Fruit fly (Drosophila melanogaster) whole organism, prepupa: ENCODE results near the gene uncNacbeta.

Experiments used
- Blimp-1 ChIP-seq: fragments of 200-800 bp; sonication (Bioruptor generic); optimal IDR thresholded peaks from 3 replicates; lab custom pipeline; 2017; ENCODE audit warnings: missing biosample characterization, missing genetic modification characterization, mild to moderate bottlenecking, moderate library complexity, missing genetic modification reagents
- CG10631 ChIP-seq: fragments of 200-800 bp; sonication (Bioruptor generic); optimal IDR thresholded peaks from 2 replicates; lab custom pipeline; 2016; ENCODE audit warnings: missing biosample characterization, missing genetic modification characterization
- CG11902 ChIP-seq: fragments of 200-800 bp; sonication (Bioruptor generic); optimal IDR thresholded peaks from 3 replicates; lab custom pipeline; 2016; ENCODE audit warnings: missing biosample characterization, missing genetic modification characterization
- CG3032 ChIP-seq: fragments of 200-800 bp; optimal IDR thresholded peaks from 2 replicates; lab custom pipeline; 2019; ENCODE audit warnings: missing biosample characterization, mild to moderate bottlenecking, missing genetic modification characterization, moderate library complexity
- CG31627 ChIP-seq: fragments of 200-800 bp; sonication (Bioruptor generic); optimal IDR thresholded peaks from 3 replicates; lab custom pipeline; 2016; ENCODE audit warnings: missing biosample characterization, missing genetic modification characterization
- CG32006 ChIP-seq: fragments of 200-800 bp; sonication (Bioruptor generic); optimal IDR thresholded peaks from 3 replicates; lab custom pipeline; 2017; ENCODE audit warnings: missing biosample characterization, mild to moderate bottlenecking, missing genetic modification characterization
- CG3919 ChIP-seq: fragments of 200-800 bp; sonication (Bioruptor generic); optimal IDR thresholded peaks from 3 replicates; lab custom pipeline; 2016; ENCODE audit warnings: missing biosample characterization, missing genetic modification characterization
- CG6276 ChIP-seq: fragments of 200-800 bp; sonication (Bioruptor generic); optimal IDR thresholded peaks from 2 replicates; lab custom pipeline; 2017; ENCODE audit warnings: missing biosample characterization, mild to moderate bottlenecking, missing genetic modification characterization
- CG7368 ChIP-seq: fragments of 200-800 bp; sonication (Bioruptor generic); optimal IDR thresholded peaks from 3 replicates; lab custom pipeline; 2016; ENCODE audit warnings: missing biosample characterization, missing genetic modification characterization
- CG8319 ChIP-seq: fragments of 200-800 bp; sonication (Bioruptor generic); optimal IDR thresholded peaks from 3 replicates; lab custom pipeline; 2016; ENCODE audit warnings: missing biosample characterization, missing genetic modification characterization
- CG8632 ChIP-seq: fragments of 200-800 bp; sonication (Bioruptor generic); optimal IDR thresholded peaks from 3 replicates; lab custom pipeline; 2016; ENCODE audit warnings: missing biosample characterization, missing genetic modification characterization
- CG9139 ChIP-seq: fragments of 200-800 bp; sonication (Bioruptor generic); optimal IDR thresholded peaks from 3 replicates; lab custom pipeline; 2017; ENCODE audit warnings: missing biosample characterization, mild to moderate bottlenecking, missing genetic modification characterization
- Eip75B ChIP-seq: fragments of 200-800 bp; sonication (Bioruptor generic); optimal IDR thresholded peaks from 3 replicates; lab custom pipeline; 2016; ENCODE audit warnings: missing biosample characterization, missing genetic modification characterization
- Eip78C ChIP-seq: fragments of 200-800 bp; sonication (Bioruptor generic); peaks from one replicate; lab custom pipeline; 2016; ENCODE audit warnings: missing biosample characterization, missing genetic modification characterization
- Eip93F ChIP-seq: fragments of 200-800 bp; sonication (Bioruptor generic); optimal IDR thresholded peaks from 2 replicates; lab custom pipeline; 2016; ENCODE audit warnings: missing biosample characterization, mild to moderate bottlenecking, missing genetic modification characterization
- Ets96B ChIP-seq: fragments of 200-800 bp; optimal IDR thresholded peaks from 2 replicates; lab custom pipeline; 2019; ENCODE audit warnings: missing biosample characterization, mild to moderate bottlenecking, missing genetic modification characterization, moderate library complexity
- Gug ChIP-seq: fragments of 200-800 bp; sonication (Bioruptor generic); IDR thresholded peaks from 2 replicates; pipeline ENCODE4 v1.3.6; 2022; ENCODE audit warnings: missing biosample characterization, missing genetic modification characterization
- Hr38 ChIP-seq: sonication (Bioruptor generic); optimal IDR thresholded peaks from 2 replicates; lab custom pipeline; 2016; ENCODE audit warnings: missing biosample characterization, missing genetic modification characterization
- Hr4 ChIP-seq: fragments of 200-800 bp; sonication (Bioruptor generic); optimal IDR thresholded peaks from 3 replicates; lab custom pipeline; 2016; ENCODE audit warnings: missing biosample characterization, missing genetic modification characterization
- Met ChIP-seq: fragments of 200-800 bp; sonication (Bioruptor generic); optimal IDR thresholded peaks from 3 replicates; lab custom pipeline; 2016; ENCODE audit warnings: missing biosample characterization, missing genetic modification characterization
- Smox ChIP-seq: fragments of 200-800 bp; sonication (Bioruptor generic); optimal IDR thresholded peaks from 3 replicates; lab custom pipeline; 2016; ENCODE audit warnings: missing biosample characterization, missing genetic modification characterization
- achi ChIP-seq: fragments of 200-800 bp; sonication (Bioruptor generic); optimal IDR thresholded peaks from 3 replicates; lab custom pipeline; 2016; ENCODE audit warnings: missing biosample characterization, missing genetic modification characterization
- acj6 ChIP-seq: fragments of 200-800 bp; sonication (Bioruptor generic); optimal IDR thresholded peaks from 3 replicates; lab custom pipeline; 2016; ENCODE audit warnings: missing biosample characterization, missing genetic modification characterization
- cyc ChIP-seq: fragments of 200-800 bp; sonication (Bioruptor generic); optimal IDR thresholded peaks from 3 replicates; lab custom pipeline; 2016; ENCODE audit warnings: missing biosample characterization, missing genetic modification characterization
- dac ChIP-seq: fragments of 200-800 bp; sonication (Bioruptor generic); optimal IDR thresholded peaks from 2 replicates; lab custom pipeline; 2017; ENCODE audit warnings: missing biosample characterization, mild to moderate bottlenecking, missing genetic modification characterization
- dsx ChIP-seq: fragments of 200-800 bp; optimal IDR thresholded peaks from 3 replicates; lab custom pipeline; 2019; ENCODE audit warnings: missing biosample characterization, mild to moderate bottlenecking, missing genetic modification characterization, moderate library complexity; ENCODE audit not compliant: poor library complexity, severe bottlenecking
- eg ChIP-seq: fragments of 200-800 bp; sonication (Bioruptor generic); IDR thresholded peaks from 3 replicates; pipeline ENCODE4 v1.3.6; 2022; ENCODE audit warnings: missing biosample characterization, missing genetic modification characterization
- esn ChIP-seq: fragments of 200-800 bp; sonication (Bioruptor generic); optimal IDR thresholded peaks from 2 replicates; lab custom pipeline; 2016; ENCODE audit warnings: missing biosample characterization, mild to moderate bottlenecking, missing genetic modification characterization, moderate library complexity
- fd59A ChIP-seq: fragments of 200-800 bp; sonication (Bioruptor generic); optimal IDR thresholded peaks from 2 replicates; lab custom pipeline; 2017; ENCODE audit warnings: missing biosample characterization, mild to moderate bottlenecking, missing genetic modification characterization, missing genetic modification reagents
- fd85E ChIP-seq: fragments of 200-800 bp; sonication (Bioruptor generic); optimal IDR thresholded peaks from 3 replicates; lab custom pipeline; 2016; ENCODE audit warnings: missing biosample characterization, missing genetic modification characterization
- lz ChIP-seq: fragments of 200-800 bp; sonication (Bioruptor generic); optimal IDR thresholded peaks from 3 replicates; lab custom pipeline; 2016; ENCODE audit warnings: missing biosample characterization, missing genetic modification characterization
- net ChIP-seq: fragments of 200-800 bp; sonication (Bioruptor generic); optimal IDR thresholded peaks from 3 replicates; lab custom pipeline; 2016; ENCODE audit warnings: missing biosample characterization, missing genetic modification characterization
- pdm3 ChIP-seq: fragments of 200-800 bp; sonication (Bioruptor generic); optimal IDR thresholded peaks from 3 replicates; lab custom pipeline; 2016; ENCODE audit warnings: missing biosample characterization, missing genetic modification characterization
- spab ChIP-seq: fragments of 200-800 bp; sonication (Bioruptor generic); optimal IDR thresholded peaks from 2 replicates; lab custom pipeline; 2017; ENCODE audit warnings: missing biosample characterization, mild to moderate bottlenecking, missing genetic modification characterization, missing genetic modification reagents
- svp ChIP-seq: fragments of 200-800 bp; sonication (Bioruptor generic); peaks from one replicate; lab custom pipeline; 2016; ENCODE audit warnings: missing biosample characterization, missing genetic modification characterization
- vri ChIP-seq: fragments of 200-800 bp; sonication (Bioruptor generic); optimal IDR thresholded peaks from 3 replicates; lab custom pipeline; 2016; ENCODE audit warnings: missing biosample characterization, mild to moderate bottlenecking, missing genetic modification characterization

uncNacbeta gene

DNA sequence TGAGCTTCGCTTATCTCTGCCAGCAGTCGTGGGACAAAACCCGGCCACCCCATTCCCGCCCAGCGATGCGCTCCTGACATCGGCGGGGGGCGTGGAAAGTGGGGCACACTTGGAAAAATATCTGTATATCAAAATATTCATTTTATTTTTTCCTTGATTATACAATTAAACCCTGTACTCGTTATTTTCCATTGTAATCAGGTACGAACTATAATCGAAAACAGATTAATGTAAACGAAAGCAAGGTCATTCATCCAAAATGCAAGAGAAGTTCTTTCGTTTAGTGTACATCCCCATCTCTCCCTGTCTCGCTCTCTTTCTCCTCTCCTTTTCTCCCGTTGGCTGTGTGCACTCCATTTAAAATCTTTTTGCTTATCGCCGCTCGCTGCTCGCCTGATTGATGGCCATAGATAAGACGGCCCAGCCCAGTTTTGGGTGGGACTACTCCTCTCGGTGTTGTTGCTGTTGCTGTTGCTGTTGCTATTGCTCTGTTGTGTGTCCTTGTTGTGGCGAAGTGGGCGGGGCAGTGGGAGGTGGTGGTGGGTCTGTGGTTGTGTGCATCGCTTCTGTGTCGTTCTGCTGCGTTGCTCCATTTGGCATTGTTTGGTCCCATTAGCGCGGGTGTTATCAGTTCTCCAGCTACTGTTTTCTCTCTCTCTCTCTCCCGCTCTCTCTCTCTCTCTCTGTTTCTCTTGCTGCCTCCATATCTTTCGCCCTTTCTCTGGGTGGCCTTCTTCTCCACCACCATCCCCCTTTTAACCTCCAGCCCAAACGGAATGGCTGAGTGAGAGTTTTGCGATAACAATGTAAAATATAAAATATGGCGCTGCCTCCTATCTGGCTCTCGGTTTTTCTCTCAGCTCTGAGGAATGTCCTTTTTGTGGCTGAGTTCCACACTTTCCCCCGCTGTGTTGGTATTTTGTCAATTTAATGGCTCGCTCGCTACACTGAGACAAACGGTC, 47.3 kb downstream of the uncNacbeta start (continued):
- TF ChIP-seq CG3032 (tag; lab: Kevin White, UChicago) (peak; percentile 80), Smox (peak; percentile 77), eg (GFP tag; lab: Robert Waterston, UW) (peak; percentile 69), CG3919 (peak; percentile 81), fd59A (GFP tag; lab: Kevin White, UChicago) (peak; percentile 72), Hr38 (GFP tag; lab: Kevin White, UChicago) (no peak), esn (GFP tag; lab: Kevin White, UChicago) (peak; percentile 86), CG10631 (GFP tag; lab: Kevin White, UChicago) (peak; percentile 76), achi (GFP tag; lab: Kevin White, UChicago) (peak; percentile 70), Met (GFP tag; lab: Kevin White, UChicago) (peak; percentile 83), CG9139 (GFP tag; lab: Kevin White, UChicago) (peak; percentile 27), Gug (peak; percentile 70), CG7368 (peak; percentile 73), CG8632 (GFP tag; lab: Kevin White, UChicago) (peak; percentile 66), Ets96B (tag; lab: Kevin White, UChicago) (peak; percentile 74), spab (GFP tag; lab: Kevin White, UChicago) (peak; percentile 68), fd85E (GFP tag; lab: Kevin White, UChicago) (peak; percentile 57), CG32006 (GFP tag; lab: Kevin White, UChicago) (peak; percentile 79), CG6276 (GFP tag; lab: Kevin White, UChicago) (peak; percentile 59), net (GFP tag; lab: Kevin White, UChicago) (peak; percentile 74), lz (GFP tag; lab: Kevin White, UChicago) (peak; percentile 73), dac (GFP tag; lab: Kevin White, UChicago) (peak; percentile 38), Eip93F (GFP tag; lab: Kevin White, UChicago) (no peak), dsx (GFP tag; lab: Kevin White, UChicago) (peak; percentile 65), Eip75B (peak; percentile 84), CG8319 (peak; percentile 58)

dm6 chr2L:514124-514818, 49.3 kb downstream of the uncNacbeta start:
- TF ChIP-seq Eip78C (GFP tag; lab: Kevin White, UChicago), result peak; percentile 34
- TF ChIP-seq svp (GFP tag; lab: Kevin White, UChicago), result peak; percentile 87
- TF ChIP-seq CG8319, result no peak
- peak; percentile 61 for TF ChIP-seq vri (GFP tag; lab: Kevin White, UChicago)
- no peak for TF ChIP-seq Hr4 (GFP tag; lab: Kevin White, UChicago)
- TF ChIP-seq Blimp-1, result no peak
- TF ChIP-seq acj6 (GFP tag; lab: Kevin White, UChicago), result no peak
- TF ChIP-seq fd85E (GFP tag; lab: Kevin White, UChicago), result no peak
- TF ChIP-seq CG11902, result no peak

DNA sequence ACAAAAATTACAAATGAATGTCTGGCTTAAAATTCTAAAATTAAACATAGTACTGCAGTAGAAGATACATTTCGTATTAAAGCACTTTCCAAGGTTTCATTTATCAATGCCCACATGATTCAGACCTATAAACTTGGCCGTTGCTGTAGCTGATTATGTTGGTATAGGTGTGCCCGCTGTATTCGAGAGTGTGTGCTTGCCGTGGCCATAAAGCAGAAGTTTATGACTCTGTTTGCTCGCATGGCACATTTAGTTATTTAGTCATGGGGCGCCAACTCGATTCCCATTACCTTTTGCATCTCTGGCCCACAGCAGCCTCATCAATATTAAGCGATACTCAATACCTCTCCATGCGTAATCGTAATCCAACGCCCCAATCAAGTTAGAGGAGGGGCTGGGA, 50.6 kb downstream of the uncNacbeta start:
- no peak for TF ChIP-seq cyc
- no peak for TF ChIP-seq pdm3 (GFP tag; lab: Kevin White, UChicago)
- peak; percentile 68 for TF ChIP-seq Eip78C (GFP tag; lab: Kevin White, UChicago)
- TF ChIP-seq spab (GFP tag; lab: Kevin White, UChicago), result no peak
- no peak for TF ChIP-seq Met (GFP tag; lab: Kevin White, UChicago)
- no peak for TF ChIP-seq CG31627 (GFP tag; lab: Kevin White, UChicago)
